Fruit fly (Drosophila melanogaster) whole organism, adult: ENCODE measurements around the gene CG9458.

Experiments
- CG11617 ChIP-seq: fragments of 200-800 bp; sonication (Bioruptor generic); optimal IDR thresholded peaks from 2 replicates; lab custom pipeline; 2017; ENCODE audit warnings: mild to moderate bottlenecking, missing biosample characterization, missing genetic modification reagents, missing genetic modification characterization
- CG14711 ChIP-seq: fragments of 200-800 bp; sonication (Bioruptor generic); optimal IDR thresholded peaks from 2 replicates; lab custom pipeline; 2018; ENCODE audit warnings: missing biosample characterization, mild to moderate bottlenecking, missing genetic modification characterization, moderate library complexity
- CG1620 ChIP-seq: fragments of 200-800 bp; sonication (Bioruptor generic); optimal IDR thresholded peaks from 2 replicates; lab custom pipeline; 2016; ENCODE audit warnings: missing biosample characterization, missing genetic modification characterization
- CG33017 ChIP-seq: fragments of 200-800 bp; sonication (Bioruptor generic); optimal IDR thresholded peaks from 2 replicates; lab custom pipeline; 2018; ENCODE audit warnings: missing biosample characterization, mild to moderate bottlenecking, missing genetic modification characterization, moderate library complexity
- CG5204 ChIP-seq: fragments of 200-800 bp; sonication (Bioruptor generic); optimal IDR thresholded peaks from 2 replicates; lab custom pipeline; 2016; ENCODE audit warnings: missing biosample characterization, missing genetic modification characterization
- CG7045 ChIP-seq: fragments of 200-800 bp; sonication (Bioruptor generic); optimal IDR thresholded peaks from 2 replicates; lab custom pipeline; 2017; ENCODE audit warnings: missing biosample characterization, mild to moderate bottlenecking, missing genetic modification characterization
- Hr96 ChIP-seq: fragments of 200-800 bp; sonication (Bioruptor generic); optimal IDR thresholded peaks from 2 replicates; lab custom pipeline; 2016; ENCODE audit warnings: missing biosample characterization, missing genetic modification characterization
- Mnt ChIP-seq: fragments of 200-800 bp; sonication (Bioruptor generic); optimal IDR thresholded peaks from 2 replicates; lab custom pipeline; 2016; ENCODE audit warnings: missing biosample characterization, mild to moderate bottlenecking, missing genetic modification characterization
- cic ChIP-seq: fragments of 200-800 bp; sonication (Bioruptor generic); optimal IDR thresholded peaks from 2 replicates; lab custom pipeline; 2017; ENCODE audit warnings: missing biosample characterization, mild to moderate bottlenecking, missing genetic modification characterization, moderate library complexity
- cnc ChIP-seq, 2 experiments: fragments of >200 bp; optimal IDR thresholded peaks; 2 replicates each; lab custom pipeline; 2017
- kay ChIP-seq: fragments of 200-800 bp; sonication (Bioruptor generic); peaks from one replicate; lab custom pipeline; 2016; ENCODE audit warnings: missing biosample characterization, missing genetic modification characterization, borderline replicate concordance
- ovo ChIP-seq: fragments of 200-800 bp; sonication (Bioruptor generic); optimal IDR thresholded peaks from 2 replicates; lab custom pipeline; 2016; ENCODE audit warnings: missing biosample characterization, missing genetic modification characterization
- pad ChIP-seq: fragments of 200-800 bp; sonication (Bioruptor generic); optimal IDR thresholded peaks from 3 replicates; lab custom pipeline; 2017; ENCODE audit warnings: missing biosample characterization, missing genetic modification characterization, mild to moderate bottlenecking, moderate library complexity, missing genetic modification reagents
- tj ChIP-seq: fragments of 200-800 bp; sonication (Bioruptor generic); optimal IDR thresholded peaks from 3 replicates; lab custom pipeline; 2017; ENCODE audit warnings: missing biosample characterization, mild to moderate bottlenecking, missing genetic modification characterization, moderate library complexity

- TF ChIP-seq CG5204 (no peak), Hr96 (GFP tag; lab: Kevin White, UChicago) (no peak), CG1620 (no peak), Mnt (GFP tag; lab: Kevin White, UChicago) (peak; percentile 25), CG7045 (no peak), ovo (no peak), kay (GFP tag; lab: Kevin White, UChicago) (no peak), cnc (optimal IDR thresholded peaks at IDR 0.05; lab: Kevin White, UChicago) (no peak), tj (GFP tag; lab: Kevin White, UChicago) (peak; percentile 29), cic (GFP tag; lab: Kevin White, UChicago) (no peak), CG11617 (GFP tag; lab: Kevin White, UChicago) (peak; percentile 26), CG33017 (tag; lab: Kevin White, UChicago) (peak; percentile 28), pad (GFP tag; lab: Kevin White, UChicago) (no peak), CG14711 (tag; lab: Kevin White, UChicago) (peak; percentile 45)
These were observed 26.7 kb downstream of the CG9458 start, which contains the start of gene CG8516 for dm6 chr3R:9793018-9793417.
